Worm (Caenorhabditis elegans): Measurements from ENCODE around the gene grl-26.

ce11 chrIV:364983-365382 lies 42.4 kb upstream of the grl-26 start:
- TF ChIP-seq ekl-4 (GFP tag; IDR thresholded peaks at IDR 0.05): no peak
- TF ChIP-seq ceh-58 (GFP tag; IDR thresholded peaks at IDR 0.05): no peak
- no peak for TF ChIP-seq ets-4 (GFP tag; optimal IDR thresholded peaks at IDR 0.05)
- TF ChIP-seq nhr-80 (tag; optimal IDR thresholded peaks at IDR 0.05): no peak
- no peak for TF ChIP-seq hlh-12 (tag; optimal IDR thresholded peaks at IDR 0.05)
- no peak for TF ChIP-seq lag-1 (GFP tag; IDR thresholded peaks at IDR 0.05)

Data from whole organism, young adult.